Worm (Caenorhabditis elegans) whole organism, L3 larva: ENCODE results near the gene ZC513.14.

Experiments used
- egl-27 ChIP-seq: sonication (generic microtip); optimal IDR thresholded peaks from 4 replicates; lab custom pipeline; 2017; ENCODE audit warnings: missing biosample characterization, missing genetic modification reagents, missing genetic modification characterization
- nhr-12 ChIP-seq: fragments of 150-350 bp; optimal IDR thresholded peaks from 2 replicates; lab custom pipeline; 2014; ENCODE audit warnings: missing biosample characterization, missing genetic modification characterization
- nhr-23 ChIP-seq: fragments of 150-350 bp; optimal IDR thresholded peaks from 2 replicates; lab custom pipeline; 2014; ENCODE audit warnings: missing biosample characterization, missing genetic modification reagents, missing genetic modification characterization
- nhr-28 ChIP-seq: fragments of 150-350 bp; optimal IDR thresholded peaks from 2 replicates; lab custom pipeline; 2014; ENCODE audit warnings: missing biosample characterization, missing genetic modification characterization

- TF ChIP-seq egl-27 (no peak), nhr-28 (no peak), nhr-23 (tag; lab: Kevin White, UChicago) (no peak), nhr-12 (tag; lab: Kevin White, UChicago) (no peak)
Observed at ce11 chrV:8022040-8022439, 13.8 kb downstream of the ZC513.14 start, which contains the start of gene ech-3.
